Worm (Caenorhabditis elegans): ENCODE results near the gene spp-9.

- TF ChIP-seq nhr-76 (tag; optimal IDR thresholded peaks at IDR 0.05) (no peak), nhr-237 (tag; optimal IDR thresholded peaks at IDR 0.05) (no peak), elt-1 (tag; optimal IDR thresholded peaks at IDR 0.05; ENCODE audit: borderline replicate concordance, insufficient read depth) (no peak)
Measured at ce11 chrX:11463005-11463404, 24.6 kb upstream of the spp-9 start.
